Fruit fly (Drosophila melanogaster) whole organism, embryonic: Measurements from ENCODE around the gene cbt.

Source experiments
- ATbp ChIP-seq: fragments of 200-800 bp; sonication (Bioruptor generic); optimal IDR thresholded peaks from 2 replicates; lab custom pipeline; 2017; ENCODE audit warnings: missing biosample characterization, mild to moderate bottlenecking, missing genetic modification characterization, missing genetic modification reagents
- Ada2b ChIP-seq: fragments of 200-800 bp; sonication (Bioruptor generic); IDR thresholded peaks from 2 replicates; pipeline ENCODE4 v1.3.6; 2022; ENCODE audit warnings: missing biosample characterization, missing genetic modification characterization
- Antp ChIP-seq: fragments of 200-800 bp; sonication (Bioruptor generic); optimal IDR thresholded peaks from 3 replicates; lab custom pipeline; 2016; ENCODE audit warnings: missing biosample characterization, missing genetic modification characterization
- Atf-2 ChIP-seq: fragments of 200-800 bp; sonication (Bioruptor generic); optimal IDR thresholded peaks from 2 replicates; lab custom pipeline; 2016; ENCODE audit warnings: missing biosample characterization, missing genetic modification characterization
- Atf6 ChIP-seq: fragments of 200-800 bp; sonication (Bioruptor generic); IDR thresholded peaks from 2 replicates; pipeline ENCODE4 v1.3.6; 2022; ENCODE audit warnings: missing biosample characterization, missing genetic modification characterization
- CG10147 ChIP-seq: fragments of 200-800 bp; sonication (Bioruptor generic); optimal IDR thresholded peaks from 2 replicates; lab custom pipeline; 2019; ENCODE audit warnings: missing biosample characterization, mild to moderate bottlenecking, missing genetic modification characterization, moderate library complexity
- CG11085 ChIP-seq: fragments of 200-800 bp; sonication (Bioruptor generic); IDR thresholded peaks from 2 replicates; pipeline ENCODE4 v1.3.6; 2022; ENCODE audit warnings: missing biosample characterization, missing genetic modification characterization
- CG12659 ChIP-seq: fragments of 200-800 bp; sonication (Bioruptor generic); optimal IDR thresholded peaks from 3 replicates; lab custom pipeline; 2017; ENCODE audit warnings: mild to moderate bottlenecking, missing biosample characterization, missing genetic modification reagents, missing genetic modification characterization
- CG2875 ChIP-seq: fragments of 200-800 bp; sonication (Bioruptor generic); optimal IDR thresholded peaks from 2 replicates; lab custom pipeline; 2017; ENCODE audit warnings: missing biosample characterization, mild to moderate bottlenecking, missing genetic modification characterization, missing genetic modification reagents
- CG2889 ChIP-seq: fragments of 200-800 bp; sonication (Bioruptor generic); IDR thresholded peaks from 3 replicates; pipeline ENCODE4 v1.3.6; 2022; ENCODE audit warnings: missing biosample characterization, missing genetic modification characterization
- CG31224 ChIP-seq: fragments of 200-800 bp; sonication (Bioruptor generic); IDR thresholded peaks from 2 replicates; pipeline ENCODE4 v1.3.6; 2022; ENCODE audit warnings: missing biosample characterization, missing genetic modification characterization
- CG32767 ChIP-seq: fragments of 200-800 bp; sonication (Bioruptor generic); IDR thresholded peaks from 2 replicates; pipeline ENCODE4 v1.3.6; 2022; ENCODE audit warnings: missing biosample characterization, missing genetic modification characterization
- CG3995 ChIP-seq: fragments of 200-800 bp; sonication (Bioruptor generic); optimal IDR thresholded peaks from 3 replicates; lab custom pipeline; 2016; ENCODE audit warnings: missing biosample characterization, missing genetic modification characterization
- CG42726 ChIP-seq: fragments of 200-800 bp; sonication (Bioruptor generic); IDR thresholded peaks from 2 replicates; pipeline ENCODE4 v1.3.6; 2022; ENCODE audit warnings: missing biosample characterization, missing genetic modification characterization; ENCODE audit not compliant: partially characterized antibody
- CG7745 ChIP-seq: fragments of 200-800 bp; sonication (Bioruptor generic); optimal IDR thresholded peaks from 2 replicates; lab custom pipeline; 2018; ENCODE audit warnings: missing biosample characterization, mild to moderate bottlenecking, missing genetic modification characterization, moderate library complexity
- CG7963 ChIP-seq: fragments of 200-800 bp; sonication (Bioruptor generic); IDR thresholded peaks from 3 replicates; pipeline ENCODE4 v1.3.6; 2022; ENCODE audit warnings: missing biosample characterization, missing genetic modification characterization; ENCODE audit not compliant: partially characterized antibody
- CG8478 ChIP-seq: fragments of >200 bp; optimal IDR thresholded peaks from 2 replicates; lab custom pipeline; 2018
- CG8765 ChIP-seq: fragments of 200-800 bp; sonication (Bioruptor generic); IDR thresholded peaks from 2 replicates; pipeline ENCODE4 v1.3.6; 2022; ENCODE audit warnings: missing biosample characterization, missing genetic modification characterization
- Dad ChIP-seq: fragments of 200-800 bp; sonication (Bioruptor generic); optimal IDR thresholded peaks from 3 replicates; lab custom pipeline; 2016; ENCODE audit warnings: missing biosample characterization, missing genetic modification characterization
- Hmx ChIP-seq: fragments of 200-800 bp; sonication (Bioruptor generic); optimal IDR thresholded peaks from 2 replicates; lab custom pipeline; 2016; ENCODE audit warnings: missing biosample characterization, missing genetic modification characterization
- Neu2 ChIP-seq: fragments of 200-800 bp; sonication (Bioruptor generic); optimal IDR thresholded peaks from 3 replicates; lab custom pipeline; 2016; ENCODE audit warnings: missing biosample characterization, missing genetic modification characterization, borderline replicate concordance
- Pdp1 ChIP-seq, 2 experiments: fragments of 200-800 bp; sonication (Bioruptor generic); optimal IDR thresholded peaks; 3 replicates each; lab custom pipeline; 2016; ENCODE audit warnings: missing biosample characterization in 2 of 2, missing genetic modification characterization in 2 of 2, mild to moderate bottlenecking in 1 of 2, moderate library complexity in 1 of 2
- Ptx1 ChIP-seq: fragments of 200-800 bp; sonication (Bioruptor generic); IDR thresholded peaks from 2 replicates; pipeline ENCODE4 v1.3.6; 2022; ENCODE audit warnings: missing biosample characterization, missing genetic modification characterization
- Spps ChIP-seq: fragments of 200-800 bp; sonication (Bioruptor generic); optimal IDR thresholded peaks from 2 replicates; lab custom pipeline; 2018; ENCODE audit warnings: missing biosample characterization, mild to moderate bottlenecking, missing genetic modification characterization
- Taf1 ChIP-seq: fragments of 200-800 bp; sonication (Bioruptor generic); IDR thresholded peaks from 2 replicates; pipeline ENCODE4 v1.3.6; 2022; ENCODE audit warnings: missing biosample characterization, missing genetic modification characterization
- Vsx1 ChIP-seq: fragments of 200-800 bp; sonication (Bioruptor generic); optimal IDR thresholded peaks from 2 replicates; lab custom pipeline; 2017; ENCODE audit warnings: missing biosample characterization, mild to moderate bottlenecking, missing genetic modification characterization, missing genetic modification reagents
- YL-1 ChIP-seq: fragments of 200-800 bp; sonication (Bioruptor generic); optimal IDR thresholded peaks from 3 replicates; lab custom pipeline; 2017; ENCODE audit warnings: missing biosample characterization, mild to moderate bottlenecking, missing genetic modification characterization
- al ChIP-seq: fragments of 200-800 bp; sonication (Bioruptor generic); IDR thresholded peaks from 2 replicates; pipeline ENCODE4 v1.3.6; 2022; ENCODE audit warnings: missing biosample characterization, missing genetic modification characterization
- az2 ChIP-seq: fragments of 200-800 bp; sonication (Bioruptor generic); optimal IDR thresholded peaks from 3 replicates; lab custom pipeline; 2016; ENCODE audit warnings: missing biosample characterization, missing genetic modification characterization
- caup ChIP-seq: fragments of 200-800 bp; sonication (Bioruptor generic); optimal IDR thresholded peaks from 3 replicates; lab custom pipeline; 2017; ENCODE audit warnings: missing biosample characterization, mild to moderate bottlenecking, missing genetic modification characterization, moderate library complexity; ENCODE audit not compliant: severe bottlenecking
- chif ChIP-seq, 2 experiments: fragments of 200-800 bp; sonication (Bioruptor generic); optimal IDR thresholded peaks; 3 replicates each; lab custom pipeline; 2016; ENCODE audit warnings: missing biosample characterization in 2 of 2, missing genetic modification characterization in 2 of 2
- croc ChIP-seq: fragments of 200-800 bp; sonication (Bioruptor generic); conservative IDR thresholded peaks from 3 replicates; pipeline ENCODE4 v1.3.6; 2022; ENCODE audit warnings: missing biosample characterization, missing genetic modification characterization
- cwo ChIP-seq: fragments of 200-800 bp; sonication (Bioruptor generic); optimal IDR thresholded peaks from 3 replicates; lab custom pipeline; 2017; ENCODE audit warnings: missing biosample characterization, missing genetic modification characterization, mild to moderate bottlenecking, moderate library complexity, missing genetic modification reagents
- da ChIP-seq: fragments of 200-800 bp; sonication (Bioruptor generic); optimal IDR thresholded peaks from 2 replicates; lab custom pipeline; 2016; ENCODE audit warnings: missing biosample characterization, missing genetic modification characterization
- dati ChIP-seq: fragments of 200-800 bp; sonication (Bioruptor generic); IDR thresholded peaks from 2 replicates; pipeline ENCODE4 v1.3.6; 2022; ENCODE audit warnings: missing biosample characterization, missing genetic modification characterization
- fru ChIP-seq: fragments of >200 bp; optimal IDR thresholded peaks from 2 replicates; lab custom pipeline; 2017
- gsb ChIP-seq: fragments of 200-800 bp; sonication (Bioruptor generic); IDR thresholded peaks from 2 replicates; pipeline ENCODE4 v1.3.6; 2022; ENCODE audit warnings: missing biosample characterization, missing genetic modification characterization
- gsb-n ChIP-seq: fragments of 200-800 bp; sonication (Bioruptor generic); optimal IDR thresholded peaks from 3 replicates; lab custom pipeline; 2018; ENCODE audit warnings: missing biosample characterization, mild to moderate bottlenecking, missing genetic modification characterization
- ham ChIP-seq: fragments of 200-800 bp; sonication (Bioruptor generic); IDR thresholded peaks from 2 replicates; pipeline ENCODE4 v1.3.6; 2022; ENCODE audit warnings: missing biosample characterization, missing genetic modification characterization
- hkb ChIP-seq, 2 experiments: fragments of 200-800 bp in 1 of 2; fragments of >200 bp in 1 of 2; sonication (Bioruptor generic) in 1 of 2; IDR thresholded peaks in 1 of 2; optimal IDR thresholded peaks in 1 of 2; 2 replicates each; pipeline versions ENCODE4 v1.3.6 to Lab custom; 2017 to 2022; ENCODE audit warnings: missing biosample characterization in 1 of 2, missing genetic modification characterization in 1 of 2
- mld ChIP-seq: fragments of 200-800 bp; sonication (Bioruptor generic); IDR thresholded peaks from 3 replicates; pipeline ENCODE4 v1.3.6; 2022; ENCODE audit warnings: missing biosample characterization, missing genetic modification characterization; ENCODE audit not compliant: partially characterized antibody
- oc ChIP-seq: fragments of 200-800 bp; sonication (Bioruptor generic); optimal IDR thresholded peaks from 2 replicates; lab custom pipeline; 2018; ENCODE audit warnings: missing biosample characterization, mild to moderate bottlenecking, missing genetic modification characterization, moderate library complexity
- pfk ChIP-seq: fragments of 200-800 bp; sonication (Bioruptor generic); optimal IDR thresholded peaks from 2 replicates; lab custom pipeline; 2018; ENCODE audit warnings: missing biosample characterization, mild to moderate bottlenecking, missing genetic modification characterization, moderate library complexity
- seq ChIP-seq: fragments of 200-800 bp; sonication (Bioruptor generic); IDR thresholded peaks from 2 replicates; pipeline ENCODE4 v1.3.6; 2022; ENCODE audit warnings: missing biosample characterization, missing genetic modification characterization
- shn ChIP-seq: fragments of 200-800 bp; sonication (Bioruptor generic); optimal IDR thresholded peaks from 3 replicates; lab custom pipeline; 2016; ENCODE audit warnings: missing biosample characterization, missing genetic modification characterization
- tio ChIP-seq: fragments of 200-800 bp; sonication (Bioruptor generic); optimal IDR thresholded peaks from 2 replicates; lab custom pipeline; 2017; ENCODE audit warnings: missing biosample characterization, missing genetic modification characterization, inconsistent platforms
- vfl ChIP-seq: fragments of 200-800 bp; sonication (Bioruptor generic); optimal IDR thresholded peaks from 2 replicates; lab custom pipeline; 2016; ENCODE audit warnings: missing biosample characterization, missing genetic modification characterization
- wek ChIP-seq: fragments of 200-800 bp; sonication (Bioruptor generic); optimal IDR thresholded peaks from 3 replicates; lab custom pipeline; 2018; ENCODE audit warnings: missing biosample characterization, mild to moderate bottlenecking, missing genetic modification characterization, moderate library complexity
- zfh1 ChIP-seq: fragments of 200-800 bp; sonication (Bioruptor generic); IDR thresholded peaks from 3 replicates; pipeline ENCODE4 v1.3.6; 2022; ENCODE audit warnings: missing biosample characterization, missing genetic modification characterization

The cbt gene

DNA sequence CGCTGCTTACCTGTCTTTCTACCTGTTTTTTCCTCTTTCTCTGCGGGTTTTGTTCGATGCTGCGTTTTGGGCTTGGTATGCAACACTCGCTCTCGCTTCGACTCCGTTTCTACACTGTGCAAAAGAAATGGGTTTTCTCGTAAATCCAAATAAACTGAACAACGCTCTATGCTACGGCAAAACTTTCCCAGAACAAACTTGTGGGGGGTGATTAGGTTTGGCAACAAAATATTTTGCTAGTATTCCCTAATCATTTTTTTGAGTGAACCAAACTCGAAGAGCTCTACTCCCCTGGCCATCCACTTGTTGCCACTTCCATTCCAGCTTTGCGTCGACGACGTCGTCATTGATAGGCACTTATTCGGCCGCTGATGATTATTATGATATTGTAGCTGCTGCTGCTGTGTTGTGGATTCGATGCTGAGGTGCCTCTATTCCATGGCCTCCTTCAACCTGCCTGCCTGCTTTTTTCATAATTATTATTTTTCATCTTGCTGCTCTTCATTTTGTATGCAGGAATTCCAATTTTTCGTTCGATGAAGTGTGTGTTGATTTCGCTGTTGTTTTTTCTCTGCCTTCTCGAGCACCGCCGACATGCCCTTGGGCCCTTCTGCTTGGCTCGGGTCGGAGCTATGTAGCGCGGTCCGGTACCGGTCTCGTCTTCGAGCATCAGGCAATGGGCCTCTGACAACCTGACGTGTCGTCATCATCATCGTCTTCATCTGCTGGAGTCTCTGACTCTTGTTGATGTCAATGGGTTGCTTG is 37.4 kb downstream of the cbt start (continued):
- TF ChIP-seq hkb (optimal IDR thresholded peaks at IDR 0.05; lab: Kevin White, UChicago) (no peak), hkb (GFP tag; IDR thresholded peaks at IDR 0.05; lab: Robert Waterston, UW) (peak; percentile 88), chif (GFP tag; optimal IDR thresholded peaks at IDR 0.05; lab: Kevin White, UChicago) (peak; percentile 78 to 94), Vsx1 (GFP tag; lab: Kevin White, UChicago) (peak; percentile 59), al (GFP tag; lab: Robert Waterston, UW) (no peak), cwo (peak; percentile 44), mld (GFP tag; lab: Robert Waterston, UW) (no peak), CG7745 (tag; lab: Kevin White, UChicago) (no peak), Taf1 (no peak), CG8478 (lab: Kevin White, UChicago) (no peak), CG32767 (GFP tag; lab: Robert Waterston, UW) (peak; percentile 73; the same call in 1 of the 2 replicates), CG42726 (GFP tag; lab: Robert Waterston, UW) (no peak), dati (GFP tag; lab: Robert Waterston, UW) (peak; percentile 79), CG10147 (GFP tag; lab: Kevin White, UChicago) (no peak), CG31224 (GFP tag; lab: Robert Waterston, UW) (peak; percentile 46; the same call in 1 of the 2 replicates), ham (GFP tag; lab: Robert Waterston, UW) (no peak), gsb (GFP tag; lab: Robert Waterston, UW) (no peak; the same call in 1 of the 2 replicates), ATbp (peak; percentile 87), vfl (GFP tag; lab: Kevin White, UChicago) (peak; percentile 54), Ptx1 (GFP tag; lab: Robert Waterston, UW) (peak; percentile 83), Atf6 (no peak), az2 (peak; percentile 86), Antp (GFP tag; lab: Kevin White, UChicago) (peak; percentile 89), CG2875 (GFP tag; lab: Kevin White, UChicago) (peak; percentile 77), CG8765 (GFP tag; lab: Robert Waterston, UW) (peak; percentile 84), pfk (no peak), CG7963 (GFP tag; lab: Robert Waterston, UW) (no peak), CG12659 (GFP tag; lab: Kevin White, UChicago) (peak; percentile 64), gsb-n (tag; lab: Kevin White, UChicago) (peak; percentile 86), oc (tag; lab: Kevin White, UChicago) (peak; percentile 85), zfh1 (GFP tag; lab: Robert Waterston, UW) (peak; percentile 94), croc (peak; percentile 78), Pdp1 (GFP tag; optimal IDR thresholded peaks at IDR 0.05; lab: Kevin White, UChicago) (peak; percentile 71 to 79), CG3995 (no peak), Hmx (GFP tag; lab: Kevin White, UChicago) (no peak), tio (peak; percentile 74), Ada2b (GFP tag; lab: Robert Waterston, UW) (peak; percentile 49), caup (GFP tag; lab: Kevin White, UChicago) (peak; percentile 15), Dad (GFP tag; lab: Kevin White, UChicago) (peak; percentile 67), da (GFP tag; lab: Kevin White, UChicago) (no peak), CG11085 (GFP tag; lab: Robert Waterston, UW) (peak; percentile 7; the same call in 1 of the 2 replicates), fru (lab: Kevin White, UChicago) (no peak), seq (GFP tag; lab: Robert Waterston, UW) (peak; percentile 74), wek (peak; percentile 66), Neu2 (GFP tag; lab: Kevin White, UChicago) (no peak), CG2889 (GFP tag; lab: Robert Waterston, UW) (peak; percentile 45; the same call in 1 of the 3 replicates), shn (GFP tag; lab: Kevin White, UChicago) (peak; percentile 79), Spps (tag; lab: Kevin White, UChicago) (peak; percentile 81), YL-1 (no peak), Atf-2 (GFP tag; lab: Kevin White, UChicago) (peak; percentile 85)
